Fruit fly (Drosophila melanogaster) whole organism, prepupa: Measurements from ENCODE around the gene Spn28Db.

Experiments
- CG1621 ChIP-seq: fragments of 200-800 bp; sonication (Bioruptor generic); optimal IDR thresholded peaks from 3 replicates; lab custom pipeline; 2018; ENCODE audit warnings: missing biosample characterization, mild to moderate bottlenecking, missing genetic modification characterization
- CG6163 ChIP-seq: fragments of 200-800 bp; sonication (Bioruptor generic); IDR thresholded peaks from 3 replicates; pipeline ENCODE4 v1.3.6; 2022; ENCODE audit warnings: missing biosample characterization, missing genetic modification characterization
- CG7368 ChIP-seq: fragments of 200-800 bp; sonication (Bioruptor generic); optimal IDR thresholded peaks from 3 replicates; lab custom pipeline; 2016; ENCODE audit warnings: missing biosample characterization, missing genetic modification characterization
- Gug ChIP-seq: fragments of 200-800 bp; sonication (Bioruptor generic); IDR thresholded peaks from 2 replicates; pipeline ENCODE4 v1.3.6; 2022; ENCODE audit warnings: missing biosample characterization, missing genetic modification characterization
- Hr39 ChIP-seq: fragments of 200-800 bp; sonication (Bioruptor generic); optimal IDR thresholded peaks from 2 replicates; lab custom pipeline; 2016; ENCODE audit warnings: missing biosample characterization, missing genetic modification characterization
- Lpt ChIP-seq: fragments of 200-800 bp; sonication (Bioruptor generic); optimal IDR thresholded peaks from 3 replicates; lab custom pipeline; 2016; ENCODE audit warnings: missing biosample characterization, missing genetic modification characterization
- Met ChIP-seq: fragments of 200-800 bp; sonication (Bioruptor generic); optimal IDR thresholded peaks from 3 replicates; lab custom pipeline; 2016; ENCODE audit warnings: missing biosample characterization, missing genetic modification characterization
- lz ChIP-seq: fragments of 200-800 bp; sonication (Bioruptor generic); optimal IDR thresholded peaks from 3 replicates; lab custom pipeline; 2016; ENCODE audit warnings: missing biosample characterization, missing genetic modification characterization
- net ChIP-seq: fragments of 200-800 bp; sonication (Bioruptor generic); optimal IDR thresholded peaks from 3 replicates; lab custom pipeline; 2016; ENCODE audit warnings: missing biosample characterization, missing genetic modification characterization
- topi ChIP-seq: fragments of 200-800 bp; sonication (Bioruptor generic); optimal IDR thresholded peaks from 3 replicates; lab custom pipeline; 2016; ENCODE audit warnings: missing biosample characterization, missing genetic modification characterization

dm6 chr2L:7931218-7931617 is 40.7 kb upstream of the Spn28Db start:
- TF ChIP-seq Hr39 (GFP tag; lab: Kevin White, UChicago) (no peak), topi (no peak), CG7368 (GFP tag; lab: Kevin White, UChicago) (no peak), net (GFP tag; lab: Kevin White, UChicago) (no peak), CG1621 (tag; lab: Kevin White, UChicago) (no peak), Lpt (GFP tag; lab: Kevin White, UChicago) (no peak), Gug (GFP tag; lab: Robert Waterston, UW) (no peak), Met (no peak), CG6163 (GFP tag; lab: Robert Waterston, UW) (no peak), lz (no peak)
